Worm (Caenorhabditis elegans) whole organism, mixed stage, embryonic: Measurements from ENCODE around the gene srh-109.

Experiments
- M03D4.4 ChIP-seq: sonication (generic microtip); optimal IDR thresholded peaks from 2 replicates; lab custom pipeline; 2017; ENCODE audit warnings: mild to moderate bottlenecking, missing genetic modification characterization, missing compliant biosample characterization
- bed-3 ChIP-seq: fragments of 200-800 bp; sonication (Bioruptor generic); optimal IDR thresholded peaks from 3 replicates; lab custom pipeline; 2018; ENCODE audit warnings: mild to moderate bottlenecking, missing genetic modification characterization, moderate library complexity, missing compliant biosample characterization
- blmp-1 ChIP-seq: fragments of 150-350 bp; optimal IDR thresholded peaks from 2 replicates; lab custom pipeline; 2014; ENCODE audit warnings: missing biosample characterization, missing genetic modification characterization
- ceh-39 ChIP-seq: fragments of 150-350 bp; optimal IDR thresholded peaks from 2 replicates; lab custom pipeline; 2014; ENCODE audit warnings: missing biosample characterization, missing genetic modification characterization
- ceh-43 ChIP-seq: fragments of 200-800 bp; sonication (Bioruptor generic); optimal IDR thresholded peaks from 2 replicates; lab custom pipeline; 2018; ENCODE audit warnings: mild to moderate bottlenecking, missing genetic modification characterization, moderate library complexity, missing compliant biosample characterization
- ceh-83 ChIP-seq: fragments of 200-800 bp; sonication (Bioruptor generic); optimal IDR thresholded peaks from 2 replicates; lab custom pipeline; 2018; ENCODE audit warnings: mild to moderate bottlenecking, missing genetic modification characterization, missing compliant biosample characterization
- ces-1 ChIP-seq: fragments of 150-350 bp; optimal IDR thresholded peaks from 2 replicates; lab custom pipeline; 2014; ENCODE audit warnings: missing biosample characterization, missing genetic modification reagents, missing genetic modification characterization
- cnd-1 ChIP-seq: fragments of 200-800 bp; sonication (Bioruptor generic); optimal IDR thresholded peaks from 2 replicates; lab custom pipeline; 2018; ENCODE audit warnings: mild to moderate bottlenecking, missing genetic modification characterization, missing compliant biosample characterization
- drap-1 ChIP-seq: fragments of 200-800 bp; sonication (Bioruptor generic); optimal IDR thresholded peaks from 3 replicates; lab custom pipeline; 2018; ENCODE audit warnings: mild to moderate bottlenecking, missing genetic modification characterization, missing compliant biosample characterization
- elt-1 ChIP-seq: sonication (generic microtip); optimal IDR thresholded peaks from 2 replicates; lab custom pipeline; 2017; ENCODE audit warnings: missing genetic modification characterization, mild to moderate bottlenecking, missing compliant biosample characterization, antibody characterized with exemption, moderate library complexity, borderline replicate concordance; ENCODE audit not compliant: insufficient read depth
- flh-1 ChIP-seq: fragments of 200-800 bp; sonication (Bioruptor generic); optimal IDR thresholded peaks from 2 replicates; lab custom pipeline; 2018; ENCODE audit warnings: mild to moderate bottlenecking, missing genetic modification characterization, moderate library complexity, missing compliant biosample characterization
- ham-2 ChIP-seq: fragments of 200-800 bp; sonication (Bioruptor generic); optimal IDR thresholded peaks from 2 replicates; lab custom pipeline; 2018; ENCODE audit warnings: mild to moderate bottlenecking, missing genetic modification characterization, missing compliant biosample characterization
- hlh-1 ChIP-seq: fragments of 150-350 bp; optimal IDR thresholded peaks from 2 replicates; lab custom pipeline; 2014; ENCODE audit warnings: missing biosample characterization, missing genetic modification reagents, missing genetic modification characterization
- lin-32 ChIP-seq: fragments of 200-800 bp; sonication (Bioruptor generic); optimal IDR thresholded peaks from 2 replicates; lab custom pipeline; 2018; ENCODE audit warnings: mild to moderate bottlenecking, missing genetic modification characterization, missing compliant biosample characterization
- lsy-2 ChIP-seq: fragments of 150-350 bp; optimal IDR thresholded peaks from 2 replicates; lab custom pipeline; 2014; ENCODE audit warnings: missing biosample characterization, missing genetic modification characterization
- mab-5 ChIP-seq: fragments of 150-350 bp; optimal IDR thresholded peaks from 2 replicates; lab custom pipeline; 2014; ENCODE audit warnings: missing biosample characterization, missing genetic modification characterization
- mep-1 ChIP-seq: fragments of 150-350 bp; optimal IDR thresholded peaks from 2 replicates; lab custom pipeline; 2017; ENCODE audit warnings: missing biosample characterization, missing genetic modification reagents, missing genetic modification characterization, inconsistent platforms
- mls-2 ChIP-seq: sonication (generic microtip); optimal IDR thresholded peaks from 2 replicates; lab custom pipeline; 2016; ENCODE audit warnings: mild to moderate bottlenecking, missing genetic modification characterization, moderate library complexity, missing compliant biosample characterization
- nhr-2 ChIP-seq: fragments of 150-350 bp; optimal IDR thresholded peaks from 2 replicates; lab custom pipeline; 2014; ENCODE audit warnings: missing biosample characterization, missing genetic modification characterization
- nhr-237 ChIP-seq: fragments of 150-350 bp; optimal IDR thresholded peaks from 2 replicates; lab custom pipeline; 2014; ENCODE audit warnings: missing biosample characterization, missing genetic modification characterization
- nhr-28 ChIP-seq: fragments of 150-350 bp; optimal IDR thresholded peaks from 2 replicates; lab custom pipeline; 2014; ENCODE audit warnings: missing biosample characterization, missing genetic modification characterization
- nhr-76 ChIP-seq: sonication (generic microtip); optimal IDR thresholded peaks from 2 replicates; lab custom pipeline; 2017; ENCODE audit warnings: missing biosample characterization, missing genetic modification characterization
- sem-2 ChIP-seq: fragments of 200-800 bp; sonication (Bioruptor generic); optimal IDR thresholded peaks from 2 replicates; lab custom pipeline; 2018; ENCODE audit warnings: mild to moderate bottlenecking, missing genetic modification characterization, missing compliant biosample characterization
- snpc-4 ChIP-seq: fragments of 150-350 bp; optimal IDR thresholded peaks from 2 replicates; lab custom pipeline; 2014; ENCODE audit warnings: missing biosample characterization, missing genetic modification characterization
- sptf-1 ChIP-seq: sonication (generic microtip); optimal IDR thresholded peaks from 2 replicates; lab custom pipeline; 2017; ENCODE audit warnings: mild to moderate bottlenecking, missing genetic modification characterization, moderate library complexity, missing compliant biosample characterization
- tbx-8 ChIP-seq: fragments of 200-800 bp; sonication (Bioruptor generic); optimal IDR thresholded peaks from 2 replicates; lab custom pipeline; 2018; ENCODE audit warnings: mild to moderate bottlenecking, missing genetic modification characterization, moderate library complexity, missing compliant biosample characterization
- unc-120 ChIP-seq: sonication (generic microtip); optimal IDR thresholded peaks from 2 replicates; lab custom pipeline; 2017; ENCODE audit warnings: missing genetic modification characterization, missing compliant biosample characterization; ENCODE audit not compliant: poor library complexity, severe bottlenecking
- unc-39 ChIP-seq: fragments of 150-350 bp; optimal IDR thresholded peaks from 2 replicates; lab custom pipeline; 2014; ENCODE audit warnings: missing biosample characterization, missing genetic modification characterization
- unc-62 ChIP-seq: fragments of 150-350 bp; optimal IDR thresholded peaks from 2 replicates; lab custom pipeline; 2014; ENCODE audit warnings: missing biosample characterization, missing genetic modification reagents, missing genetic modification characterization
- zip-8 ChIP-seq: fragments of 150-350 bp; optimal IDR thresholded peaks from 2 replicates; lab custom pipeline; 2014; ENCODE audit warnings: missing biosample characterization, missing genetic modification characterization
- ztf-11 ChIP-seq: fragments of 150-350 bp; optimal IDR thresholded peaks from 2 replicates; lab custom pipeline; 2014; ENCODE audit warnings: missing biosample characterization, missing genetic modification characterization

The srh-109 gene

ce11 chrV:17190399-17190798, 29.8 kb downstream of the srh-109 start, which contains the start of gene str-199:
Gene str-199, minus strand, starts transcription at chrV:17190499.
- TF ChIP-seq mab-5 (tag; lab: Kevin White, UChicago) = no peak
- TF ChIP-seq tbx-8 (GFP tag; lab: Kevin White, UChicago) = no peak
- no peak for TF ChIP-seq hlh-1 (tag; lab: Kevin White, UChicago)
- TF ChIP-seq ceh-39 (tag; lab: Kevin White, UChicago) = no peak
- TF ChIP-seq bed-3 (GFP tag; lab: Kevin White, UChicago) = no peak
- TF ChIP-seq ces-1 (GFP tag; lab: Kevin White, UChicago) = no peak
- TF ChIP-seq blmp-1 (tag; lab: Kevin White, UChicago) = no peak
- no peak for TF ChIP-seq unc-62 (GFP tag; lab: Kevin White, UChicago)
- TF ChIP-seq drap-1 = no peak
- no peak for TF ChIP-seq ceh-43 (GFP tag; lab: Kevin White, UChicago)
- TF ChIP-seq mep-1 (tag; lab: Kevin White, UChicago) = no peak
- TF ChIP-seq sem-2 (GFP tag; lab: Kevin White, UChicago) = no peak
- TF ChIP-seq nhr-76 (tag; lab: Kevin White, UChicago) = no peak
- TF ChIP-seq M03D4.4 (tag; lab: Kevin White, UChicago) = no peak
- TF ChIP-seq mls-2 (tag; lab: Kevin White, UChicago) = no peak

- TF ChIP-seq ceh-83 (GFP tag; lab: Kevin White, UChicago) (no peak), ztf-11 (tag; lab: Kevin White, UChicago) (no peak), elt-1 (tag; lab: Kevin White, UChicago) (no peak), nhr-2 (tag; lab: Kevin White, UChicago) (no peak), zip-8 (tag; lab: Kevin White, UChicago) (no peak), snpc-4 (tag; lab: Kevin White, UChicago) (no peak), tbx-8 (GFP tag; lab: Kevin White, UChicago) (no peak)
Measured at ce11 chrV:17182045-17182444, 38.2 kb downstream of the srh-109 start, which contains the start of gene srh-159. Gene srh-159, plus strand, starts transcription at chrV:17182345.

ce11 chrV:17178457-17178856, 41.8 kb downstream of the srh-109 start, which contains the start of gene srh-174:
Gene srh-174, plus strand, starts transcription at chrV:17178757.
- TF ChIP-seq ceh-43 (GFP tag; lab: Kevin White, UChicago) (no peak), nhr-2 (tag; lab: Kevin White, UChicago) (no peak), lsy-2 (tag; lab: Kevin White, UChicago) (no peak), flh-1 (no peak), nhr-237 (tag; lab: Kevin White, UChicago) (no peak), ceh-83 (GFP tag; lab: Kevin White, UChicago) (no peak), unc-120 (tag; lab: Kevin White, UChicago) (no peak)

ce11 chrV:17177967-17178366, 42.3 kb downstream of the srh-109 start, which contains the start of gene srsx-1:
Gene srsx-1, minus strand, starts transcription at chrV:17178067.
- no peak for TF ChIP-seq mep-1 (tag; lab: Kevin White, UChicago)
- TF ChIP-seq unc-62 (GFP tag; lab: Kevin White, UChicago) = no peak
- TF ChIP-seq lin-32 (GFP tag; lab: Kevin White, UChicago) = no peak
- no peak for TF ChIP-seq snpc-4 (tag; lab: Kevin White, UChicago)
- TF ChIP-seq mab-5 (tag; lab: Kevin White, UChicago) = no peak
- no peak for TF ChIP-seq ztf-11 (tag; lab: Kevin White, UChicago)
- TF ChIP-seq flh-1 = no peak
- TF ChIP-seq sem-2 (GFP tag; lab: Kevin White, UChicago) = no peak
- no peak for TF ChIP-seq cnd-1
- TF ChIP-seq hlh-1 (tag; lab: Kevin White, UChicago) = no peak
- no peak for TF ChIP-seq drap-1
- TF ChIP-seq lsy-2 (tag; lab: Kevin White, UChicago) = no peak
- TF ChIP-seq nhr-28 (tag; lab: Kevin White, UChicago) = no peak
- TF ChIP-seq ham-2 (GFP tag; lab: Kevin White, UChicago) = no peak

- TF ChIP-seq mab-5 (tag; lab: Kevin White, UChicago) (no peak), sem-2 (GFP tag; lab: Kevin White, UChicago) (no peak), elt-1 (tag; lab: Kevin White, UChicago) (no peak), nhr-28 (tag; lab: Kevin White, UChicago) (no peak), unc-39 (tag; lab: Kevin White, UChicago) (no peak), ztf-11 (tag; lab: Kevin White, UChicago) (no peak), nhr-76 (tag; lab: Kevin White, UChicago) (no peak), hlh-1 (tag; lab: Kevin White, UChicago) (no peak), flh-1 (no peak), sptf-1 (no peak), cnd-1 (no peak)
Measured at ce11 chrV:17173738-17174137, 46.5 kb downstream of the srh-109 start, which contains the start of gene srbc-25. Gene srbc-25, plus strand, starts transcription at chrV:17174038.
